Fruit fly (Drosophila melanogaster) S2 (cell line): ENCODE results near the gene beat-Ib.

Source experiments
- CG8478 ChIP-seq: fragments of >200 bp; optimal IDR thresholded peaks from 2 replicates; lab custom pipeline; 2018
- CTCF ChIP-seq, 2 experiments: fragments of >200 bp; optimal IDR thresholded peaks; 2 replicates each; lab custom pipeline; 2018

DNA sequence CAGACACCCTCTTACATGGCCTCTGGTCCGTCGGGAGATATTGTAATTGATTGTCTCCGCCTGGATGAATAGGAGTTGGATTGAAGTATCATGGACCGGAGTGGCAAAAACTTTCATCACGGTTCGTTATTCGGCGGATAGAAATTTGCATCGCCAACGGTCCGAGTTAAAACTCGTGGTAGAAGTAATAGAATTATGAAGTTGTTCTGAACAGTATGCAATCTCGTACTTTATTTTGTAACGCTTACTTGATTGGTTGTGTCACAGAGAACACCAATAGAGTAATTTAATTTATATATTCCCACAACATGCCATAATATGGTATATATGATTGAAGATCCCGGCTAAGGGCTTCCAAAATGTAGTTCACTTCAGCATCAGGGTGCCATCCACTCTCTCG is 41.8 kb upstream of the beat-Ib start, which contains the start of the genes CG13245 and CG43816:
- TF ChIP-seq CG8478 (lab: Kevin White, UChicago) (no peak), CTCF (optimal IDR thresholded peaks at IDR 0.05; lab: Kevin White, UChicago) (no peak)
